Fruit fly (Drosophila melanogaster) whole organism, embryonic: ENCODE measurements around the gene witty.

ENCODE experiments used
- BEAF-32 ChIP-seq: fragments of 200-800 bp; sonication (Bioruptor generic); optimal IDR thresholded peaks from 3 replicates; lab custom pipeline; 2017; ENCODE audit warnings: missing biosample characterization, missing genetic modification characterization, mild to moderate bottlenecking, moderate library complexity, missing genetic modification reagents
- Bteb2 ChIP-seq: fragments of 200-800 bp; sonication (Bioruptor generic); optimal IDR thresholded peaks from 2 replicates; lab custom pipeline; 2016; ENCODE audit warnings: missing biosample characterization, missing genetic modification characterization
- CG10274 ChIP-seq: fragments of 200-800 bp; sonication (Bioruptor generic); optimal IDR thresholded peaks from 3 replicates; lab custom pipeline; 2017; ENCODE audit warnings: missing biosample characterization, mild to moderate bottlenecking, missing genetic modification characterization
- CG11504 ChIP-seq: fragments of 200-800 bp; sonication (Bioruptor generic); optimal IDR thresholded peaks from 3 replicates; lab custom pipeline; 2019; ENCODE audit warnings: missing biosample characterization, mild to moderate bottlenecking, missing genetic modification characterization, moderate library complexity
- CG11696 ChIP-seq: fragments of 200-800 bp; sonication (Bioruptor generic); IDR thresholded peaks from 2 replicates; pipeline ENCODE4 v1.3.6; 2022; ENCODE audit warnings: missing biosample characterization, missing genetic modification characterization
- CG13624 ChIP-seq: fragments of 200-800 bp; sonication (Bioruptor generic); optimal IDR thresholded peaks from 2 replicates; lab custom pipeline; 2016; ENCODE audit warnings: missing biosample characterization, missing genetic modification characterization
- CG13775 ChIP-seq: fragments of 200-800 bp; sonication (Bioruptor generic); optimal IDR thresholded peaks from 3 replicates; lab custom pipeline; 2017; ENCODE audit warnings: missing biosample characterization, mild to moderate bottlenecking, missing genetic modification characterization
- CG15696 ChIP-seq: fragments of 200-800 bp; sonication (Bioruptor generic); optimal IDR thresholded peaks from 2 replicates; lab custom pipeline; 2019; ENCODE audit warnings: missing biosample characterization, mild to moderate bottlenecking, missing genetic modification characterization, moderate library complexity
- CG17829 ChIP-seq: fragments of 200-800 bp; optimal IDR thresholded peaks from 2 replicates; lab custom pipeline; 2019; ENCODE audit warnings: missing biosample characterization, mild to moderate bottlenecking, missing genetic modification characterization, moderate library complexity
- CG18011 ChIP-seq: fragments of 200-800 bp; sonication (Bioruptor generic); optimal IDR thresholded peaks from 2 replicates; lab custom pipeline; 2017; ENCODE audit warnings: missing biosample characterization, missing genetic modification characterization, mild to moderate bottlenecking, moderate library complexity, missing genotype
- CG33557 ChIP-seq: fragments of 200-800 bp; sonication (Bioruptor generic); optimal IDR thresholded peaks from 2 replicates; lab custom pipeline; 2019; ENCODE audit warnings: missing biosample characterization, mild to moderate bottlenecking, missing genetic modification characterization, moderate library complexity
- CG42726 ChIP-seq: fragments of 200-800 bp; sonication (Bioruptor generic); IDR thresholded peaks from 2 replicates; pipeline ENCODE4 v1.3.6; 2022; ENCODE audit warnings: missing biosample characterization, missing genetic modification characterization; ENCODE audit not compliant: partially characterized antibody
- CG6689 ChIP-seq: fragments of 200-800 bp; sonication (Bioruptor generic); IDR thresholded peaks from 2 replicates; pipeline ENCODE4 v1.3.6; 2022; ENCODE audit warnings: missing biosample characterization, missing genetic modification characterization
- CG7786 ChIP-seq: fragments of 200-800 bp; sonication (Bioruptor generic); optimal IDR thresholded peaks from 2 replicates; lab custom pipeline; 2016; ENCODE audit warnings: missing biosample characterization, missing genetic modification characterization
- CG8944 ChIP-seq: fragments of 200-800 bp; sonication (Bioruptor generic); optimal IDR thresholded peaks from 3 replicates; lab custom pipeline; 2016; ENCODE audit warnings: missing biosample characterization, missing genetic modification characterization
- Deaf1 ChIP-seq: fragments of 200-800 bp; optimal IDR thresholded peaks from 3 replicates; lab custom pipeline; 2019; ENCODE audit warnings: missing biosample characterization, mild to moderate bottlenecking, missing genetic modification characterization, moderate library complexity
- Dll ChIP-seq: fragments of 200-800 bp; sonication (Bioruptor generic); IDR thresholded peaks from 4 replicates; pipeline ENCODE4 v1.3.6; 2022; ENCODE audit warnings: missing biosample characterization, missing genetic modification characterization; ENCODE audit not compliant: partially characterized antibody
- H2.0 ChIP-seq: fragments of 200-800 bp; sonication (Bioruptor generic); IDR thresholded peaks from 2 replicates; pipeline ENCODE4 v1.3.6; 2022; ENCODE audit warnings: missing biosample characterization, missing genetic modification characterization
- Hand ChIP-seq: fragments of 200-800 bp; sonication (Bioruptor generic); optimal IDR thresholded peaks from 2 replicates; lab custom pipeline; 2017; ENCODE audit warnings: mild to moderate bottlenecking, missing biosample characterization, missing genetic modification reagents, missing genetic modification characterization
- Hey ChIP-seq: fragments of 200-800 bp; sonication (Bioruptor generic); optimal IDR thresholded peaks from 3 replicates; lab custom pipeline; 2018; ENCODE audit warnings: missing biosample characterization, mild to moderate bottlenecking, missing genetic modification characterization
- HmgD ChIP-seq: fragments of 200-800 bp; sonication (Bioruptor generic); optimal IDR thresholded peaks from 3 replicates; lab custom pipeline; 2016; ENCODE audit warnings: missing biosample characterization, missing genetic modification characterization
- Hmr ChIP-seq: fragments of 200-800 bp; sonication (Bioruptor generic); optimal IDR thresholded peaks from 3 replicates; lab custom pipeline; 2017; ENCODE audit warnings: mild to moderate bottlenecking, missing biosample characterization, missing genetic modification reagents, missing genetic modification characterization
- Myb ChIP-seq: fragments of 200-800 bp; sonication (Bioruptor generic); optimal IDR thresholded peaks from 2 replicates; lab custom pipeline; 2016; ENCODE audit warnings: missing biosample characterization, missing genetic modification characterization
- NK7.1 ChIP-seq: fragments of 200-800 bp; sonication (Bioruptor generic); optimal IDR thresholded peaks from 3 replicates; lab custom pipeline; 2016; ENCODE audit warnings: missing biosample characterization, missing genetic modification characterization
- Oli ChIP-seq: fragments of 200-800 bp; sonication (Bioruptor generic); optimal IDR thresholded peaks from 2 replicates; lab custom pipeline; 2018; ENCODE audit warnings: missing biosample characterization, mild to moderate bottlenecking, missing genetic modification characterization, moderate library complexity
- Ptx1 ChIP-seq: fragments of 200-800 bp; sonication (Bioruptor generic); IDR thresholded peaks from 2 replicates; pipeline ENCODE4 v1.3.6; 2022; ENCODE audit warnings: missing biosample characterization, missing genetic modification characterization
- Six4 ChIP-seq: fragments of 200-800 bp; sonication (Bioruptor generic); optimal IDR thresholded peaks from 2 replicates; lab custom pipeline; 2016; ENCODE audit warnings: missing biosample characterization, missing genetic modification characterization
- Spps ChIP-seq: fragments of 200-800 bp; sonication (Bioruptor generic); optimal IDR thresholded peaks from 2 replicates; lab custom pipeline; 2018; ENCODE audit warnings: missing biosample characterization, mild to moderate bottlenecking, missing genetic modification characterization
- Stat92E ChIP-seq, 3 experiments: fragments of >200 bp in 2 of 3; fragments of 200-800 bp in 1 of 3; sonication (Bioruptor generic) in 1 of 3; optimal IDR thresholded peaks; 2 replicates each; lab custom pipeline; 2017 to 2019; ENCODE audit warnings: missing biosample characterization in 3 of 3, missing genetic modification characterization in 3 of 3, mild to moderate bottlenecking in 1 of 3, moderate library complexity in 1 of 3
- Xrp1 ChIP-seq: fragments of 200-800 bp; sonication (Bioruptor generic); IDR thresholded peaks from 2 replicates; pipeline ENCODE4 v1.3.6; 2022; ENCODE audit warnings: missing biosample characterization, missing genetic modification characterization
- YL-1 ChIP-seq: fragments of 200-800 bp; sonication (Bioruptor generic); optimal IDR thresholded peaks from 3 replicates; lab custom pipeline; 2017; ENCODE audit warnings: missing biosample characterization, mild to moderate bottlenecking, missing genetic modification characterization
- abd-A ChIP-seq: fragments of 200-800 bp; sonication (Bioruptor generic); optimal IDR thresholded peaks from 3 replicates; lab custom pipeline; 2019; ENCODE audit warnings: missing biosample characterization, mild to moderate bottlenecking, missing genetic modification characterization, moderate library complexity
- ap ChIP-seq: fragments of 200-800 bp; sonication (Bioruptor generic); IDR thresholded peaks from 2 replicates; pipeline ENCODE4 v1.3.6; 2022; ENCODE audit warnings: missing biosample characterization, missing genetic modification characterization
- ase ChIP-seq: fragments of 200-800 bp; sonication (Bioruptor generic); IDR thresholded peaks from 3 replicates; pipeline ENCODE4 v1.3.6; 2022; ENCODE audit warnings: missing biosample characterization, missing genetic modification characterization
- corto ChIP-seq: fragments of 200-800 bp; sonication (Bioruptor generic); optimal IDR thresholded peaks from 2 replicates; lab custom pipeline; 2016; ENCODE audit warnings: missing biosample characterization, mild to moderate bottlenecking, missing genetic modification characterization, moderate library complexity
- dan ChIP-seq: fragments of 200-800 bp; sonication (Bioruptor generic); IDR thresholded peaks from 2 replicates; pipeline ENCODE4 v1.3.6; 2022; ENCODE audit warnings: missing biosample characterization, missing genetic modification characterization
- dm ChIP-seq: fragments of 200-800 bp; sonication (Bioruptor generic); optimal IDR thresholded peaks from 3 replicates; lab custom pipeline; 2016; ENCODE audit warnings: missing biosample characterization, missing genetic modification characterization
- dmrt99B ChIP-seq: fragments of 200-800 bp; sonication (Bioruptor generic); optimal IDR thresholded peaks from 2 replicates; lab custom pipeline; 2018; ENCODE audit warnings: missing biosample characterization, mild to moderate bottlenecking, missing genetic modification characterization, moderate library complexity
- esg ChIP-seq: fragments of 200-800 bp; sonication (Bioruptor generic); conservative IDR thresholded peaks from 2 replicates; pipeline ENCODE4 v1.3.6; 2022; ENCODE audit warnings: missing biosample characterization, missing genetic modification characterization
- ewg ChIP-seq: fragments of 200-800 bp; sonication (Bioruptor generic); optimal IDR thresholded peaks from 3 replicates; lab custom pipeline; 2017; ENCODE audit warnings: mild to moderate bottlenecking, missing biosample characterization, missing genetic modification reagents, missing genetic modification characterization
- eyg ChIP-seq: fragments of 200-800 bp; sonication (Bioruptor generic); optimal IDR thresholded peaks from 3 replicates; lab custom pipeline; 2016; ENCODE audit warnings: missing biosample characterization, missing genetic modification characterization
- fd102C ChIP-seq: fragments of 200-800 bp; sonication (Bioruptor generic); optimal IDR thresholded peaks from 2 replicates; lab custom pipeline; 2018; ENCODE audit warnings: missing biosample characterization, mild to moderate bottlenecking, missing genetic modification characterization, moderate library complexity
- kah ChIP-seq: fragments of 200-800 bp; sonication (Bioruptor generic); optimal IDR thresholded peaks from 2 replicates; lab custom pipeline; 2018; ENCODE audit warnings: missing biosample characterization, mild to moderate bottlenecking, missing genetic modification characterization
- klu ChIP-seq: fragments of 200-800 bp; sonication (Bioruptor generic); IDR thresholded peaks from 2 replicates; pipeline ENCODE4 v1.3.6; 2022; ENCODE audit warnings: missing biosample characterization, missing genetic modification characterization
- onecut ChIP-seq: fragments of 200-800 bp; sonication (Bioruptor generic); IDR thresholded peaks from 2 replicates; pipeline ENCODE4 v1.3.6; 2022; ENCODE audit warnings: missing biosample characterization, missing genetic modification characterization
- phol ChIP-seq: fragments of 200-800 bp; sonication (Bioruptor generic); optimal IDR thresholded peaks from 3 replicates; lab custom pipeline; 2018; ENCODE audit warnings: missing biosample characterization, mild to moderate bottlenecking, missing genetic modification characterization, moderate library complexity
- sima ChIP-seq: fragments of 200-800 bp; sonication (Bioruptor generic); optimal IDR thresholded peaks from 2 replicates; lab custom pipeline; 2016; ENCODE audit warnings: missing biosample characterization, missing genetic modification characterization
- sna ChIP-seq: fragments of 200-800 bp; sonication (Bioruptor generic); IDR thresholded peaks from 2 replicates; pipeline ENCODE4 v1.3.6; 2022; ENCODE audit warnings: missing biosample characterization, missing genetic modification characterization; ENCODE audit not compliant: partially characterized antibody

Gene witty

DNA sequence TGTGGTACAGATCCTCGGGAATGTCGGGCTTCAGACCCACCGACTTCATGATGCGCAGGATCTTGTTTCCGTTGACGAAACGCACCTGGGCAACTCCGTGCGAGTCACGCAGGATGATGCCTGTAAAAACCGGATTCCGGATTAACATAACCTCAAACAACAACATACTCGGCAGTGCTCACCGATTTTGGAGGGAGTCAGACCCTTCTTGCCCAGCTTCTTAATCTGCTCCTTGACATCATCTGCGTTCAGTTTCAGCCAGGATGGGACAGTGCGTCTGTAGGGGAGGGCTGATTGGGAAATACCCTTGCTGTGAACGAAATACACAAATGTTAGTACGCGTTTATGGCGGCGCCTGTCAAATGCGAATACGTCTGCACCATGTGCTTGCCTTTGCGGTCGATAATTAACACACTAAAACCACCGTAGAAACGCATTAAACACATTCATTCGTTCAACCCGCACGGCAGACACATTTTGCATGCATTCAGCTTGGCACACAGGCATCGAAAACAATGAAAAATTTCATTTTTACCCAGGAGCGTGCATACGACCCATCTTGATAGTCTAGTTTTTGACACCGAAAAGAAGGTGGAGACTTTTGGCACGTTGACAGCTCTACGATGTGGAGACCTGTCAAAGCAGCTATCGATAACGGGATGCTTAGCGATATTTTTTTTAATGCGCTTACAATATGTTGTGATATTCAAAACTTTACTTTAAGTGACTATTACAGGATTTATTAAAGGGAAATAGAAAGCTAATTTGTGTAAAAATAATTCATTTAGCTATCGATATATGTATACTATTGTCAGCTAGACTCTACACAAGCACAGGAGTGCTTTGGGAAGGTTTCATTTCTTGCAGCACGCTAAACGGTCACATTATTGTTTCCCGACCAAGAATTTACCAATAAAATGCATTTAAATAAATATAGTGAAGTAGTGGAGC is 26.2 kb downstream of the witty start, which contains the start of the genes RpS13 and CSN8 (continued):
- TF ChIP-seq Spps (tag; lab: Kevin White, UChicago) = no peak
- no peak for TF ChIP-seq CG15696 (tag; lab: Kevin White, UChicago)
- TF ChIP-seq klu (GFP tag; lab: Robert Waterston, UW) = no peak
- no peak for TF ChIP-seq CG33557 (GFP tag; lab: Kevin White, UChicago)
- TF ChIP-seq NK7.1 (GFP tag; lab: Kevin White, UChicago) = no peak
- peak; percentile 29 for TF ChIP-seq Myb (GFP tag; lab: Kevin White, UChicago)
- TF ChIP-seq Stat92E (GFP tag; optimal IDR thresholded peaks at IDR 0.05; lab: Kevin White, UChicago) = no peak
- TF ChIP-seq HmgD (GFP tag; lab: Kevin White, UChicago) = no peak
- no peak for TF ChIP-seq onecut (GFP tag; lab: Robert Waterston, UW)
- peak; percentile 70 for TF ChIP-seq phol (tag; lab: Kevin White, UChicago)
- TF ChIP-seq dm (GFP tag; lab: Kevin White, UChicago) = peak; percentile 92
- no peak for TF ChIP-seq dan
- TF ChIP-seq corto (GFP tag; lab: Kevin White, UChicago) = no peak
- TF ChIP-seq CG11504 (tag; lab: Kevin White, UChicago) = peak; percentile 44
- no peak for TF ChIP-seq Ptx1 (GFP tag; lab: Robert Waterston, UW)
- no peak for TF ChIP-seq kah (GFP tag; lab: Kevin White, UChicago)
- no peak for TF ChIP-seq Bteb2 (GFP tag; lab: Kevin White, UChicago)
- TF ChIP-seq dmrt99B (tag; lab: Kevin White, UChicago) = no peak
- no peak for TF ChIP-seq CG10274 (GFP tag; lab: Kevin White, UChicago)
- peak; percentile 56 for TF ChIP-seq Hmr
- TF ChIP-seq sna (GFP tag; lab: Robert Waterston, UW) = peak; percentile 95
- no peak for TF ChIP-seq fd102C (GFP tag; lab: Kevin White, UChicago)
- peak; percentile 96 for TF ChIP-seq BEAF-32 (GFP tag; lab: Kevin White, UChicago)
- peak; percentile 92 for TF ChIP-seq YL-1 (GFP tag; lab: Kevin White, UChicago)
- TF ChIP-seq CG42726 (GFP tag; lab: Robert Waterston, UW) = peak; percentile 80
- no peak for TF ChIP-seq CG8944 (GFP tag; lab: Kevin White, UChicago)
- no peak for TF ChIP-seq CG11696 (GFP tag; lab: Robert Waterston, UW)
- peak; percentile 97 for TF ChIP-seq Dll
- TF ChIP-seq sima = no peak
- no peak for TF ChIP-seq CG7786 (GFP tag; lab: Kevin White, UChicago)
- no peak for TF ChIP-seq ap (GFP tag; lab: Robert Waterston, UW)
- no peak for TF ChIP-seq eyg (GFP tag; lab: Kevin White, UChicago)
- TF ChIP-seq abd-A (tag; lab: Kevin White, UChicago) = peak; percentile 35
- TF ChIP-seq CG17829 (tag; lab: Kevin White, UChicago) = peak; percentile 60
- no peak for TF ChIP-seq Six4 (GFP tag; lab: Kevin White, UChicago)
- TF ChIP-seq ewg (GFP tag; lab: Kevin White, UChicago) = no peak
- no peak for TF ChIP-seq Oli (tag; lab: Kevin White, UChicago)
- no peak for TF ChIP-seq H2.0 (GFP tag; lab: Robert Waterston, UW)
- no peak for TF ChIP-seq Xrp1 (GFP tag; lab: Robert Waterston, UW)
- no peak for TF ChIP-seq Hey (tag; lab: Kevin White, UChicago)
- no peak for TF ChIP-seq Hand (GFP tag; lab: Kevin White, UChicago)
- TF ChIP-seq CG13624 (GFP tag; lab: Kevin White, UChicago) = no peak
- no peak for TF ChIP-seq Deaf1 (tag; lab: Kevin White, UChicago)
- TF ChIP-seq CG13775 (GFP tag; lab: Kevin White, UChicago) = peak; percentile 27
- no peak for TF ChIP-seq esg (GFP tag; lab: Robert Waterston, UW)
- no peak for TF ChIP-seq CG6689 (GFP tag; lab: Robert Waterston, UW)
- peak; percentile 94 for TF ChIP-seq CG18011
- no peak for TF ChIP-seq ase
